Fruit fly (Drosophila melanogaster): ENCODE measurements around the gene Dim1.

Gene Dim1

DNA sequence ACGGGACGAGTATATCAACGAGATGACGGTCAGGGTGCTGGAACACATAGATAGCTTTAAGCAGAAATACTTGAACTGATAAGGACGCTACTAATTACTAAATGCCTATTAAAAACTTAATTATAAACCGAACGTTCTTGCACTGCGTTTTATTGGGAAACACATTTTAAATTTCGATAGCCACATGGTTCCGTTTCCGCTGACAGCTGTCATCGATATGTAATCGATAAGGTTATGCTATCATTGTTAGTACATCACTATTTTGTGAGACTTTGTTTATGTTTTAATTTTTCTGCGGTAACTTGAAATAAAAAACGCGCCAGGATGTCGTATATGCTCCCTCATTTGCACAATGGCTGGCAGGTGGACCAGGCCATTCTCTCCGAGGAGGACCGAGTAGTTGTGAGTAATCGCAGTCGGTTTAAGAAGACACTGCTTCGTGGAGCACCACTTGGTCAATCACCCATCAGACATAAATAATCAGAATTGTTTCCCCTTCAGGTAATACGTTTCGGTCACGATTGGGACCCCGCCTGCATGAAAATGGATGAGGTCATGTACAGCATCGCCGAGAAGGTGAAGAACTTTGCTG is at the start of gene Dim1 (continued):
- peak; percentile 75 for TF ChIP-seq unc-4 (GFP tag; IDR thresholded peaks at IDR 0.05; ENCODE audit: partially characterized antibody)
- peak; percentile 44 for TF ChIP-seq eyg (GFP tag; optimal IDR thresholded peaks at IDR 0.05)
- TF ChIP-seq bbx (GFP tag; IDR thresholded peaks at IDR 0.05; ENCODE audit: partially characterized antibody): peak; percentile 74
- no peak for TF ChIP-seq CG14014 (GFP tag; IDR thresholded peaks at IDR 0.05)
- TF ChIP-seq Dad (GFP tag; optimal IDR thresholded peaks at IDR 0.05): peak; percentile 50
- peak; percentile 61 for TF ChIP-seq knrl (GFP tag; IDR thresholded peaks at IDR 0.05; ENCODE audit: partially characterized antibody)
- peak; percentile 72 for TF ChIP-seq ato (GFP tag; IDR thresholded peaks at IDR 0.05; ENCODE audit: partially characterized antibody)
- peak; percentile 70 for TF ChIP-seq NfI (GFP tag; optimal IDR thresholded peaks at IDR 0.05)
- TF ChIP-seq CG12299 (tag; optimal IDR thresholded peaks at IDR 0.05): no peak
- TF ChIP-seq ase (GFP tag; IDR thresholded peaks at IDR 0.05): no peak
- TF ChIP-seq nmo (GFP tag; optimal IDR thresholded peaks at IDR 0.05): peak; percentile 41
- peak; percentile 97 for TF ChIP-seq Ets97D (GFP tag; optimal IDR thresholded peaks at IDR 0.05)
- TF ChIP-seq mld (GFP tag; IDR thresholded peaks at IDR 0.05; ENCODE audit: partially characterized antibody): 0 out of 3 replicates have a peak, but pooled peaks have one; percentile 61
- peak; percentile 19 for TF ChIP-seq CG12104 (GFP tag; optimal IDR thresholded peaks at IDR 0.05)
- peak; percentile 9 for TF ChIP-seq CrebB (tag; optimal IDR thresholded peaks at IDR 0.05)
- TF ChIP-seq YL-1 (GFP tag; optimal IDR thresholded peaks at IDR 0.05): peak; percentile 73
- TF ChIP-seq Opbp (GFP tag; IDR thresholded peaks at IDR 0.05; ENCODE audit: partially characterized antibody): peak; percentile 74
- TF ChIP-seq Deaf1 (tag; optimal IDR thresholded peaks at IDR 0.05): no peak
- peak; percentile 81 for TF ChIP-seq Myb (GFP tag; optimal IDR thresholded peaks at IDR 0.05)
- TF ChIP-seq CG16813 (GFP tag; IDR thresholded peaks at IDR 0.05; ENCODE audit: partially characterized antibody): peak; percentile 74
- TF ChIP-seq btn (GFP tag; optimal IDR thresholded peaks at IDR 0.05): no peak
- TF ChIP-seq CG12659 (GFP tag; optimal IDR thresholded peaks at IDR 0.05): peak; percentile 46
- no peak for TF ChIP-seq CG8281 (tag; optimal IDR thresholded peaks at IDR 0.05)
- TF ChIP-seq CTCF (GFP tag; optimal IDR thresholded peaks at IDR 0.05): peak; percentile 14
- TF ChIP-seq z (GFP tag; IDR thresholded peaks at IDR 0.05): no peak
- peak; percentile 63; the same call in 1 of the 3 replicates for TF ChIP-seq hb (GFP tag; IDR thresholded peaks at IDR 0.05; ENCODE audit: partially characterized antibody)
- no peak for TF ChIP-seq Taf1 (GFP tag; IDR thresholded peaks at IDR 0.05)
- TF ChIP-seq dysf (GFP tag; IDR thresholded peaks at IDR 0.05): peak; percentile 22; the same call in 1 of the 3 replicates
- TF ChIP-seq nerfin-1 (tag; optimal IDR thresholded peaks at IDR 0.05): no peak
- peak; percentile 69 for TF ChIP-seq MESR4 (GFP tag; optimal IDR thresholded peaks at IDR 0.05)
- TF ChIP-seq CG7963 (GFP tag; IDR thresholded peaks at IDR 0.05; ENCODE audit: partially characterized antibody): peak; percentile 67; the same call in 2 of the 3 replicates
- peak; percentile 29 for TF ChIP-seq Mad (GFP tag; optimal IDR thresholded peaks at IDR 0.05)
- TF ChIP-seq CG6765 (GFP tag; optimal IDR thresholded peaks at IDR 0.05): peak; percentile 37
- TF ChIP-seq CG30403 (GFP tag; optimal IDR thresholded peaks at IDR 0.05): peak; percentile 6
- TF ChIP-seq Side (GFP tag; optimal IDR thresholded peaks at IDR 0.05): peak; percentile 25
- peak; percentile 66 for TF ChIP-seq sens (GFP tag)
- peak; percentile 16 for TF ChIP-seq CG1233 (GFP tag; optimal IDR thresholded peaks at IDR 0.05)
- TF ChIP-seq Stat92E (GFP tag; optimal IDR thresholded peaks at IDR 0.05): no peak
- no peak for TF ChIP-seq Ets65A (GFP tag)
- peak; percentile 78 for TF ChIP-seq sna (GFP tag; IDR thresholded peaks at IDR 0.05; ENCODE audit: partially characterized antibody)

DNA sequence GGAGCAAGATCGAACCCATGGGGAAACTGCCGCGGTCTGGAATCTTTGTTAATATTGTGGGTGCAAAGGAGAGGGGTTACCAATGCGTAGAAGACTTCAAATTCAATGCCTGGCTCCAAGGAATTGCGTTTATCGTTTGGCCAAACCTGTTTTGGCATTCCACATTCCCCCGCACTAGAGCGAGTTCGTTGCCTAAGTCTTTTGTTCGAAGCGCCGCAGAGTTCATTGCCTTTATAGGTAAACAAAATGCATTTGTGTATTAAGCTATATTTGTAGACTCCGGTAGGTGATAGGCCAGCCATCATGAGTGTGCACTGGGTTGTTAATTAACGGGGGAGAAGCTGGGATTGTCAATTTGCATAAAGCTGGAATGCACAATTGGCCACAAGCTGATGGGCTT is 48.0 kb upstream of the Dim1 start:
- TF ChIP-seq CG17829 (tag; optimal IDR thresholded peaks at IDR 0.05) (no peak), vvl (GFP tag; IDR thresholded peaks at IDR 0.05) (0 out of 2 replicates have a peak, but pooled peaks have one; percentile 17), Drgx (GFP tag; IDR thresholded peaks at IDR 0.05) (0 out of 2 replicates have a peak, but pooled peaks have one; percentile 33), CG17802 (tag; optimal IDR thresholded peaks at IDR 0.05) (no peak), Pdp1 (GFP tag; optimal IDR thresholded peaks at IDR 0.05) (peak in 1 of 2 experiments; percentile 14), maf-S (GFP tag; optimal IDR thresholded peaks at IDR 0.05) (no peak), sd (tag; optimal IDR thresholded peaks at IDR 0.05) (peak; percentile 36)

Data from whole organism, embryonic.